Worm (Caenorhabditis elegans) whole organism, L1 larva: Measurements from ENCODE around the gene F54B11.9.
A peak's percentile ranks its signal among the peaks of the same experiment; 100 is the strongest.

Experiments
- C04F5.9 ChIP-seq: sonication (generic microtip); optimal IDR thresholded peaks from 2 replicates; lab custom pipeline; 2016; ENCODE audit warnings: missing genetic modification characterization, missing compliant biosample characterization
- C34B4.2 ChIP-seq: sonication (generic microtip); optimal IDR thresholded peaks from 2 replicates; lab custom pipeline; 2017; ENCODE audit warnings: mild to moderate bottlenecking, missing genetic modification characterization, missing compliant biosample characterization
- F16B12.6 ChIP-seq: fragments of 150-350 bp; optimal IDR thresholded peaks from 2 replicates; lab custom pipeline; 2014; ENCODE audit warnings: missing biosample characterization, missing genetic modification characterization
- Y116A8C.19 ChIP-seq: sonication (generic microtip); optimal IDR thresholded peaks from 2 replicates; lab custom pipeline; 2016; ENCODE audit warnings: missing compliant biosample characterization, missing genetic modification characterization, borderline replicate concordance
- alr-1 ChIP-seq: fragments of 200-800 bp; sonication (Bioruptor generic); optimal IDR thresholded peaks from 2 replicates; lab custom pipeline; 2018; ENCODE audit warnings: borderline replicate concordance, mild to moderate bottlenecking, missing genetic modification characterization, missing compliant biosample characterization
- aly-2 ChIP-seq: fragments of 150-350 bp; optimal IDR thresholded peaks from 2 replicates; lab custom pipeline; 2014; ENCODE audit warnings: missing biosample characterization, missing genetic modification characterization
- ama-1 ChIP-seq: fragments of 150-350 bp; optimal IDR thresholded peaks from 2 replicates; lab custom pipeline; 2014
- ceh-63 ChIP-seq: fragments of 200-800 bp; sonication (Bioruptor generic); optimal IDR thresholded peaks from 2 replicates; lab custom pipeline; 2018; ENCODE audit warnings: mild to moderate bottlenecking, missing genetic modification characterization, missing compliant biosample characterization
- ceh-82 ChIP-seq, 3 experiments: fragments of 150-350 bp in 1 of 3; sonication (generic microtip) in 2 of 3; optimal IDR thresholded peaks; 2 replicates each; lab custom pipeline; 2014 to 2017; ENCODE audit warnings: missing biosample characterization in 3 of 3, missing genetic modification characterization in 3 of 3
- ceh-88 ChIP-seq: fragments of 200-800 bp; sonication (Bioruptor generic); IDR thresholded peaks from 2 replicates; pipeline ENCODE4 v1.3.6; 2022; ENCODE audit warnings: missing genetic modification characterization, missing compliant biosample characterization
- ceh-90 ChIP-seq: sonication (generic microtip); optimal IDR thresholded peaks from 2 replicates; lab custom pipeline; 2016; ENCODE audit warnings: missing genetic modification characterization, missing compliant biosample characterization
- ces-1 ChIP-seq: fragments of 150-350 bp; optimal IDR thresholded peaks from 2 replicates; lab custom pipeline; 2014; ENCODE audit warnings: missing biosample characterization, missing genetic modification reagents, missing genetic modification characterization
- dpl-1 ChIP-seq, 3 experiments: fragments of 150-350 bp in 2 of 3; sonication (generic microtip) in 1 of 3; optimal IDR thresholded peaks; 2 replicates each; lab custom pipeline; 2014 to 2017; ENCODE audit warnings: missing biosample characterization in 3 of 3, missing genetic modification characterization in 3 of 3, missing genetic modification reagents in 3 of 3
- dsc-1 ChIP-seq: sonication (generic microtip); optimal IDR thresholded peaks from 2 replicates; lab custom pipeline; 2016; ENCODE audit warnings: mild to moderate bottlenecking, missing genetic modification characterization, missing compliant biosample characterization
- efl-1 ChIP-seq, 4 experiments: fragments of 150-350 bp; optimal IDR thresholded peaks in 3 of 4; peaks in 1 of 4; 1 replicate in 1 of 4; 2 replicates in 3 of 4; lab custom pipeline; 2014; ENCODE audit warnings: missing biosample characterization in 2 of 4, missing genetic modification characterization in 2 of 4, missing genetic modification reagents in 2 of 4
- efl-3 ChIP-seq: fragments of 200-800 bp; sonication (Bioruptor generic); optimal IDR thresholded peaks from 2 replicates; lab custom pipeline; 2018; ENCODE audit warnings: mild to moderate bottlenecking, missing genetic modification characterization, missing compliant biosample characterization
- egl-27 ChIP-seq, 2 experiments: fragments of 150-350 bp in 1 of 2; sonication (generic microtip); optimal IDR thresholded peaks; 3 replicates each; lab custom pipeline; 2017 to 2018; ENCODE audit warnings: missing biosample characterization in 2 of 2, missing genetic modification characterization in 2 of 2, missing genetic modification reagents in 2 of 2
- elt-2 ChIP-seq: sonication (generic microtip); optimal IDR thresholded peaks from 2 replicates; lab custom pipeline; 2016; ENCODE audit warnings: missing genetic modification characterization, mild to moderate bottlenecking, inconsistent platforms, missing compliant biosample characterization, missing genetic modification reagents
- fkh-10 ChIP-seq: sonication (generic microtip); optimal IDR thresholded peaks from 2 replicates; lab custom pipeline; 2017; ENCODE audit warnings: missing biosample characterization, missing genetic modification reagents, missing genetic modification characterization
- fkh-4 ChIP-seq: sonication (generic microtip); optimal IDR thresholded peaks from 2 replicates; lab custom pipeline; 2016; ENCODE audit warnings: missing compliant biosample characterization, missing genetic modification characterization, borderline replicate concordance
- fos-1 ChIP-seq: fragments of 150-350 bp; optimal IDR thresholded peaks from 2 replicates; lab custom pipeline; 2014; ENCODE audit warnings: missing biosample characterization, missing genetic modification characterization
- grh-1 ChIP-seq: fragments of 200-800 bp; sonication (Bioruptor generic); IDR thresholded peaks from 2 replicates; pipeline ENCODE4 v1.3.6; 2022; ENCODE audit warnings: missing genetic modification reagents, missing genetic modification characterization, missing compliant biosample characterization
- hlh-17 ChIP-seq: fragments of 200-800 bp; sonication (Bioruptor generic); optimal IDR thresholded peaks from 2 replicates; lab custom pipeline; 2018; ENCODE audit warnings: missing genetic modification characterization, mild to moderate bottlenecking, missing compliant biosample characterization, moderate library complexity, borderline replicate concordance
- isw-1 ChIP-seq: fragments of 200-800 bp; sonication (Bioruptor generic); IDR thresholded peaks from 2 replicates; pipeline ENCODE4 v1.3.6; 2022; ENCODE audit warnings: missing genetic modification characterization, missing compliant biosample characterization
- lin-13 ChIP-seq: fragments of 150-350 bp; optimal IDR thresholded peaks from 2 replicates; lab custom pipeline; 2014; ENCODE audit warnings: missing biosample characterization, missing genetic modification reagents, missing genetic modification characterization
- lin-14 ChIP-seq: fragments of 200-800 bp; sonication (Bioruptor generic); optimal IDR thresholded peaks from 2 replicates; lab custom pipeline; 2018; ENCODE audit warnings: mild to moderate bottlenecking, missing genetic modification characterization, moderate library complexity, missing compliant biosample characterization
- lin-35 ChIP-seq, 2 experiments: fragments of 150-350 bp; optimal IDR thresholded peaks; 2 replicates each; lab custom pipeline; 2014; ENCODE audit warnings: missing biosample characterization in 2 of 2, missing genetic modification characterization in 2 of 2, missing genetic modification reagents in 2 of 2
- mab-9 ChIP-seq: fragments of 200-800 bp; sonication (Bioruptor generic); IDR thresholded peaks from 2 replicates; pipeline ENCODE4 v1.3.6; 2022; ENCODE audit warnings: missing genetic modification reagents, missing genetic modification characterization, missing compliant biosample characterization
- mdl-1 ChIP-seq, 2 experiments: fragments of 150-350 bp; optimal IDR thresholded peaks; 2 replicates each; lab custom pipeline; 2014 to 2017; ENCODE audit warnings: missing biosample characterization in 2 of 2, missing genetic modification characterization in 2 of 2, inconsistent platforms in 1 of 2
- mef-2 ChIP-seq: fragments of 150-350 bp; optimal IDR thresholded peaks from 2 replicates; lab custom pipeline; 2014; ENCODE audit warnings: missing biosample characterization, missing genetic modification characterization
- mep-1 ChIP-seq: fragments of 150-350 bp; optimal IDR thresholded peaks from 2 replicates; lab custom pipeline; 2014; ENCODE audit warnings: missing biosample characterization, missing genetic modification characterization
- nhr-237 ChIP-seq: fragments of 150-350 bp; optimal IDR thresholded peaks from 2 replicates; lab custom pipeline; 2014; ENCODE audit warnings: missing biosample characterization, missing genetic modification characterization
- nhr-71 ChIP-seq: sonication (generic microtip); optimal IDR thresholded peaks from 2 replicates; lab custom pipeline; 2016; ENCODE audit warnings: mild to moderate bottlenecking, missing genetic modification characterization, moderate library complexity, missing compliant biosample characterization
- nhr-76 ChIP-seq: sonication (generic microtip); optimal IDR thresholded peaks from 2 replicates; lab custom pipeline; 2017; ENCODE audit warnings: missing biosample characterization, missing genetic modification characterization
- nhr-77 ChIP-seq: fragments of 150-350 bp; optimal IDR thresholded peaks from 2 replicates; lab custom pipeline; 2014; ENCODE audit warnings: missing biosample characterization, missing genetic modification characterization
- nhr-84 ChIP-seq: sonication (generic microtip); optimal IDR thresholded peaks from 2 replicates; lab custom pipeline; 2017; ENCODE audit warnings: missing biosample characterization, missing genetic modification characterization
- pax-3 ChIP-seq: fragments of 200-800 bp; sonication (Bioruptor generic); optimal IDR thresholded peaks from 2 replicates; lab custom pipeline; 2018; ENCODE audit warnings: mild to moderate bottlenecking, missing genetic modification characterization, moderate library complexity, missing compliant biosample characterization
- pqm-1 ChIP-seq: sonication (generic microtip); optimal IDR thresholded peaks from 3 replicates; lab custom pipeline; 2017; ENCODE audit warnings: missing biosample characterization, missing genetic modification characterization
- rnt-1 ChIP-seq: sonication (generic microtip); optimal IDR thresholded peaks from 2 replicates; lab custom pipeline; 2016; ENCODE audit warnings: mild to moderate bottlenecking, missing genetic modification characterization, moderate library complexity, missing compliant biosample characterization
- skn-1 ChIP-seq: fragments of 150-350 bp; optimal IDR thresholded peaks from 2 replicates; lab custom pipeline; 2014; ENCODE audit warnings: missing biosample characterization, missing genetic modification characterization
- snpc-4 ChIP-seq: fragments of 150-350 bp; optimal IDR thresholded peaks from 2 replicates; lab custom pipeline; 2014; ENCODE audit warnings: missing biosample characterization, missing genetic modification characterization
- sox-4 ChIP-seq: sonication (generic microtip); optimal IDR thresholded peaks from 2 replicates; lab custom pipeline; 2016; ENCODE audit warnings: missing genetic modification characterization, missing compliant biosample characterization
- sup-37 ChIP-seq: fragments of 200-800 bp; sonication (Bioruptor generic); optimal IDR thresholded peaks from 2 replicates; lab custom pipeline; 2018; ENCODE audit warnings: mild to moderate bottlenecking, missing genetic modification characterization, missing compliant biosample characterization
- swsn-7 ChIP-seq: sonication (generic microtip); optimal IDR thresholded peaks from 2 replicates; lab custom pipeline; 2016; ENCODE audit warnings: missing genetic modification characterization, missing compliant biosample characterization
- tbx-2 ChIP-seq: sonication (generic microtip); optimal IDR thresholded peaks from 2 replicates; lab custom pipeline; 2016; ENCODE audit warnings: missing genetic modification characterization, missing compliant biosample characterization
- tlp-1 ChIP-seq: fragments of 150-350 bp; optimal IDR thresholded peaks from 2 replicates; lab custom pipeline; 2014; ENCODE audit warnings: missing biosample characterization, missing genetic modification characterization
- unc-130 ChIP-seq: fragments of 150-350 bp; optimal IDR thresholded peaks from 2 replicates; lab custom pipeline; 2017; ENCODE audit warnings: missing biosample characterization, missing genetic modification characterization, inconsistent platforms
- unc-98 ChIP-seq: fragments of 200-800 bp; sonication (Bioruptor generic); IDR thresholded peaks from 2 replicates; pipeline ENCODE4 v1.3.6; 2022; ENCODE audit warnings: missing genetic modification characterization, missing compliant biosample characterization
- xbp-1 ChIP-seq: sonication (generic microtip); optimal IDR thresholded peaks from 2 replicates; lab custom pipeline; 2016; ENCODE audit warnings: missing genetic modification characterization, missing compliant biosample characterization
- zag-1 ChIP-seq: fragments of 150-350 bp; optimal IDR thresholded peaks from 2 replicates; lab custom pipeline; 2014; ENCODE audit warnings: missing biosample characterization, missing genetic modification characterization
- zip-4 ChIP-seq: fragments of 200-800 bp; sonication (Bioruptor generic); optimal IDR thresholded peaks from 2 replicates; lab custom pipeline; 2018; ENCODE audit warnings: mild to moderate bottlenecking, missing genetic modification characterization, moderate library complexity, missing compliant biosample characterization
- ztf-4 ChIP-seq: fragments of 150-350 bp; optimal IDR thresholded peaks from 2 replicates; lab custom pipeline; 2014; ENCODE audit warnings: missing biosample characterization, missing genetic modification characterization

F54B11.9 gene

ce11 chrX:13598021-13598499 lies 7.3 kb upstream of the F54B11.9 start, which contains the start of gene bra-1:
Gene bra-1 (plus strand): TSS chrX:13598449.
- TF ChIP-seq tlp-1 (tag; lab: Kevin White, UChicago): no peak
- no peak for TF ChIP-seq F16B12.6 (tag; lab: Kevin White, UChicago)
- TF ChIP-seq lin-13: peak; percentile 20
- TF ChIP-seq Y116A8C.19 (tag; lab: Kevin White, UChicago): no peak
- TF ChIP-seq skn-1 (tag; lab: Kevin White, UChicago): peak; percentile 27
- TF ChIP-seq mep-1 (tag; lab: Kevin White, UChicago): peak; percentile 60
- TF ChIP-seq ceh-82 (tag; optimal IDR thresholded peaks at IDR 0.05; lab: Kevin White, UChicago): peak in 1 of 3 experiments; percentile 68
- TF ChIP-seq lin-35 (GFP tag; optimal IDR thresholded peaks at IDR 0.05; lab: Kevin White, UChicago): peak; percentile 47 to 52
- TF ChIP-seq tbx-2 (tag; lab: Kevin White, UChicago): peak; percentile 69
- no peak for TF ChIP-seq hlh-17 (GFP tag; lab: Kevin White, UChicago)
- no peak for TF ChIP-seq ceh-90 (tag; lab: Kevin White, UChicago)
- TF ChIP-seq ztf-4 (tag; lab: Kevin White, UChicago): peak; percentile 29
- TF ChIP-seq swsn-7 (tag; lab: Kevin White, UChicago): peak; percentile 71
- TF ChIP-seq dsc-1 (tag; lab: Kevin White, UChicago): peak; percentile 90
- no peak for TF ChIP-seq C04F5.9
- TF ChIP-seq ceh-88: peak; percentile 9; the same call in 1 of the 2 replicates
- TF ChIP-seq C34B4.2 (tag; lab: Kevin White, UChicago): no peak
- no peak for TF ChIP-seq grh-1
- TF ChIP-seq efl-3 (GFP tag; lab: Kevin White, UChicago): no peak
- peak; percentile 32 for TF ChIP-seq isw-1
- TF ChIP-seq xbp-1 (tag; lab: Kevin White, UChicago): peak; percentile 59
- TF ChIP-seq ces-1 (GFP tag; lab: Kevin White, UChicago): no peak
- TF ChIP-seq fkh-10: peak; percentile 31
- no peak for TF ChIP-seq nhr-84 (tag; lab: Kevin White, UChicago)
- TF ChIP-seq nhr-237 (tag; lab: Kevin White, UChicago): no peak
- TF ChIP-seq unc-130 (tag; lab: Kevin White, UChicago): no peak
- no peak for TF ChIP-seq zag-1 (tag; lab: Kevin White, UChicago)
- TF ChIP-seq nhr-71 (tag; lab: Kevin White, UChicago): peak; percentile 83
- TF ChIP-seq nhr-77 (tag; lab: Kevin White, UChicago): peak; percentile 23
- no peak for TF ChIP-seq mef-2 (tag; lab: Kevin White, UChicago)
- TF ChIP-seq fkh-4 (tag; lab: Kevin White, UChicago): peak; percentile 10
- TF ChIP-seq pax-3 (tag; lab: Kevin White, UChicago): peak; percentile 72
- TF ChIP-seq lin-14: peak; percentile 84
- TF ChIP-seq elt-2 (tag; lab: Kevin White, UChicago): no peak
- no peak for TF ChIP-seq sup-37 (GFP tag; lab: Kevin White, UChicago)
- TF ChIP-seq pqm-1 (tag; lab: Kevin White, UChicago): no peak
- no peak for TF ChIP-seq alr-1 (tag; lab: Kevin White, UChicago)
- TF ChIP-seq ceh-63 (GFP tag; lab: Kevin White, UChicago): no peak
- TF ChIP-seq rnt-1 (tag; lab: Kevin White, UChicago): peak; percentile 12
- peak; percentile 50 for TF ChIP-seq fos-1
- no peak for TF ChIP-seq aly-2
- peak; percentile 28 for TF ChIP-seq snpc-4 (tag; lab: Kevin White, UChicago)
- TF ChIP-seq zip-4 (GFP tag; lab: Kevin White, UChicago): no peak
- no peak for TF ChIP-seq ama-1 (lab: Kevin White, UChicago)
- TF ChIP-seq efl-1 (optimal IDR thresholded peaks at IDR 0.05; lab: Kevin White, UChicago): peak; percentile 29 to 32
- peak; percentile 16 to 61 for TF ChIP-seq efl-1 (GFP tag; optimal IDR thresholded peaks at IDR 0.05 in 1 of 2; lab: Kevin White, UChicago)
- TF ChIP-seq nhr-76 (tag; lab: Kevin White, UChicago): no peak
- TF ChIP-seq mab-9 (GFP tag; lab: Robert Waterston, UW): no peak
- TF ChIP-seq egl-27 (tag; optimal IDR thresholded peaks at IDR 0.05; lab: Kevin White, UChicago): no peak
- no peak for TF ChIP-seq mdl-1 (tag; optimal IDR thresholded peaks at IDR 0.05; lab: Kevin White, UChicago)
- TF ChIP-seq unc-98: no peak
- TF ChIP-seq dpl-1 (GFP tag; optimal IDR thresholded peaks at IDR 0.05; lab: Kevin White, UChicago): peak in 2 of 3 experiments; percentile 26 to 54
- TF ChIP-seq sox-4 (tag; lab: Kevin White, UChicago): peak; percentile 68
